Worm (Caenorhabditis elegans): ENCODE measurements around the gene T10B5.10.

- no peak for TF ChIP-seq zip-11 (GFP tag; IDR thresholded peaks at IDR 0.05)
- peak; percentile 87 for TF ChIP-seq lin-13 (GFP tag; optimal IDR thresholded peaks at IDR 0.05)
- TF ChIP-seq lin-39 (tag; optimal IDR thresholded peaks at IDR 0.05), result no peak
- TF ChIP-seq ztf-11 (tag; optimal IDR thresholded peaks at IDR 0.05), result no peak
- no peak for TF ChIP-seq pqm-1 (tag; optimal IDR thresholded peaks at IDR 0.05)
- peak; percentile 46 for TF ChIP-seq aha-1 (tag)
- TF ChIP-seq lsy-2 (tag; optimal IDR thresholded peaks at IDR 0.05), result peak; percentile 32 to 91
- no peak for TF ChIP-seq zag-1 (tag; optimal IDR thresholded peaks at IDR 0.05)
- no peak for TF ChIP-seq nhr-76 (tag; optimal IDR thresholded peaks at IDR 0.05)
- TF ChIP-seq T20F7.1 (GFP tag; optimal IDR thresholded peaks at IDR 0.05), result no peak
- TF ChIP-seq hlh-30 (tag; optimal IDR thresholded peaks at IDR 0.05; ENCODE audit: insufficient read depth), result peak; percentile 81
- peak; percentile 44 for TF ChIP-seq snpc-4 (tag; optimal IDR thresholded peaks at IDR 0.05)
- TF ChIP-seq mdt-29 (GFP tag; IDR thresholded peaks at IDR 0.05), result peak; percentile 77; the same call in 1 of the 2 replicates
- no peak for TF ChIP-seq fos-1 (tag; optimal IDR thresholded peaks at IDR 0.05)
Observed at ce11 chrV:1868596-1869263, 12.7 kb upstream of the T10B5.10 start, which contains the start of gene knl-3.

Data from whole organism, L4 larva.